Worm (Caenorhabditis elegans): Measurements from ENCODE around the gene akt-1.

- no peak for TF ChIP-seq snpc-4 (tag; optimal IDR thresholded peaks at IDR 0.05)
- no peak for TF ChIP-seq dpl-1 (GFP tag; optimal IDR thresholded peaks at IDR 0.05)
- no peak for TF ChIP-seq nhr-102 (tag; optimal IDR thresholded peaks at IDR 0.05)
- TF ChIP-seq duxl-1 (tag; optimal IDR thresholded peaks at IDR 0.05; ENCODE audit: poor library complexity): no peak
- no peak for TF ChIP-seq tra-1 (GFP tag; IDR thresholded peaks at IDR 0.05)
Measured at ce11 chrV:10266050-10266449, 17.3 kb downstream of the akt-1 start.

Data from whole organism, L4 larva.